Fruit fly (Drosophila melanogaster) whole organism, embryonic: ENCODE data around the gene SLC5A11.
A peak's percentile ranks its signal among the peaks of the same experiment; 100 is the strongest.

Experiments used
- Asciz ChIP-seq: fragments of 200-800 bp; sonication (Bioruptor generic); optimal IDR thresholded peaks from 2 replicates; lab custom pipeline; 2017; ENCODE audit warnings: missing biosample characterization, mild to moderate bottlenecking, missing genetic modification characterization, missing genetic modification reagents
- Atf-2 ChIP-seq: fragments of 200-800 bp; sonication (Bioruptor generic); optimal IDR thresholded peaks from 2 replicates; lab custom pipeline; 2016; ENCODE audit warnings: missing biosample characterization, missing genetic modification characterization
- Atf6 ChIP-seq: fragments of 200-800 bp; sonication (Bioruptor generic); IDR thresholded peaks from 2 replicates; pipeline ENCODE4 v1.3.6; 2022; ENCODE audit warnings: missing biosample characterization, missing genetic modification characterization
- CG1024 ChIP-seq: fragments of 200-800 bp; sonication (Bioruptor generic); IDR thresholded peaks from 2 replicates; pipeline ENCODE4 v1.3.6; 2022; ENCODE audit warnings: missing biosample characterization, missing genetic modification characterization
- CG10543 ChIP-seq: fragments of 200-800 bp; sonication (Bioruptor generic); optimal IDR thresholded peaks from 3 replicates; lab custom pipeline; 2017; ENCODE audit warnings: missing biosample characterization, mild to moderate bottlenecking, missing genetic modification characterization, moderate library complexity
- CG11085 ChIP-seq: fragments of 200-800 bp; sonication (Bioruptor generic); IDR thresholded peaks from 2 replicates; pipeline ENCODE4 v1.3.6; 2022; ENCODE audit warnings: missing biosample characterization, missing genetic modification characterization
- CG11696 ChIP-seq: fragments of 200-800 bp; sonication (Bioruptor generic); IDR thresholded peaks from 2 replicates; pipeline ENCODE4 v1.3.6; 2022; ENCODE audit warnings: missing biosample characterization, missing genetic modification characterization
- CG12104 ChIP-seq: fragments of 200-800 bp; sonication (Bioruptor generic); optimal IDR thresholded peaks from 3 replicates; lab custom pipeline; 2016; ENCODE audit warnings: missing biosample characterization, missing genetic modification characterization
- CG1529 ChIP-seq: fragments of 200-800 bp; sonication (Bioruptor generic); optimal IDR thresholded peaks from 3 replicates; lab custom pipeline; 2018; ENCODE audit warnings: missing biosample characterization, missing genetic modification characterization
- CG15479 ChIP-seq: fragments of 200-800 bp; sonication (Bioruptor generic); optimal IDR thresholded peaks from 3 replicates; lab custom pipeline; 2019; ENCODE audit warnings: missing biosample characterization, mild to moderate bottlenecking, missing genetic modification characterization, moderate library complexity
- CG17361 ChIP-seq: fragments of 200-800 bp; sonication (Bioruptor generic); IDR thresholded peaks from 3 replicates; pipeline ENCODE4 v1.3.6; 2022; ENCODE audit warnings: missing biosample characterization, missing genetic modification characterization
- CG17802 ChIP-seq: fragments of 200-800 bp; sonication (Bioruptor generic); optimal IDR thresholded peaks from 2 replicates; lab custom pipeline; 2018; ENCODE audit warnings: missing biosample characterization, mild to moderate bottlenecking, missing genetic modification characterization, moderate library complexity
- CG3065 ChIP-seq: fragments of 200-800 bp; sonication (Bioruptor generic); optimal IDR thresholded peaks from 2 replicates; lab custom pipeline; 2016; ENCODE audit warnings: missing biosample characterization, missing genetic modification characterization
- CG31388 ChIP-seq: fragments of 200-800 bp; sonication (Bioruptor generic); optimal IDR thresholded peaks from 2 replicates; lab custom pipeline; 2016; ENCODE audit warnings: missing biosample characterization, missing genetic modification characterization
- CG3995 ChIP-seq: fragments of 200-800 bp; sonication (Bioruptor generic); optimal IDR thresholded peaks from 3 replicates; lab custom pipeline; 2016; ENCODE audit warnings: missing biosample characterization, missing genetic modification characterization
- CG4404 ChIP-seq: fragments of 200-800 bp; sonication (Bioruptor generic); IDR thresholded peaks from 2 replicates; pipeline ENCODE4 v1.3.6; 2022; ENCODE audit warnings: missing biosample characterization, missing genetic modification characterization
- CG5180 ChIP-seq: fragments of 200-800 bp; sonication (Bioruptor generic); optimal IDR thresholded peaks from 3 replicates; lab custom pipeline; 2017; ENCODE audit warnings: missing biosample characterization, missing genetic modification characterization, mild to moderate bottlenecking, moderate library complexity, missing genetic modification reagents
- CG7745 ChIP-seq: fragments of 200-800 bp; sonication (Bioruptor generic); optimal IDR thresholded peaks from 2 replicates; lab custom pipeline; 2018; ENCODE audit warnings: missing biosample characterization, mild to moderate bottlenecking, missing genetic modification characterization, moderate library complexity
- CTCF ChIP-seq: fragments of 200-800 bp; sonication (Bioruptor generic); optimal IDR thresholded peaks from 2 replicates; lab custom pipeline; 2017; ENCODE audit warnings: missing biosample characterization, mild to moderate bottlenecking, missing genetic modification characterization, moderate library complexity
- Deaf1 ChIP-seq: fragments of 200-800 bp; optimal IDR thresholded peaks from 3 replicates; lab custom pipeline; 2019; ENCODE audit warnings: missing biosample characterization, mild to moderate bottlenecking, missing genetic modification characterization, moderate library complexity
- Drgx ChIP-seq: fragments of 200-800 bp; sonication (Bioruptor generic); IDR thresholded peaks from 2 replicates; pipeline ENCODE4 v1.3.6; 2022; ENCODE audit warnings: missing biosample characterization, missing genetic modification characterization
- Eip74EF ChIP-seq, 2 experiments: fragments of 200-800 bp in 1 of 2; fragments of >200 bp in 1 of 2; sonication (Bioruptor generic) in 1 of 2; optimal IDR thresholded peaks; 2 replicates each; lab custom pipeline; 2017 to 2019; ENCODE audit warnings: missing biosample characterization in 2 of 2, missing genetic modification characterization in 2 of 2, mild to moderate bottlenecking in 1 of 2, moderate library complexity in 1 of 2
- Fer2 ChIP-seq: fragments of 200-800 bp; sonication (Bioruptor generic); optimal IDR thresholded peaks from 2 replicates; lab custom pipeline; 2018; ENCODE audit warnings: missing biosample characterization, mild to moderate bottlenecking, missing genetic modification characterization, moderate library complexity
- HHEX ChIP-seq: fragments of 200-800 bp; sonication (Bioruptor generic); optimal IDR thresholded peaks from 3 replicates; lab custom pipeline; 2017; ENCODE audit warnings: missing biosample characterization, mild to moderate bottlenecking, missing genetic modification characterization, missing genetic modification reagents
- HLH4C ChIP-seq: fragments of 200-800 bp; sonication (Bioruptor generic); IDR thresholded peaks from 3 replicates; pipeline ENCODE4 v1.3.6; 2022; ENCODE audit warnings: missing biosample characterization, missing genetic modification characterization; ENCODE audit not compliant: partially characterized antibody
- MBD-R2 ChIP-seq: fragments of 200-800 bp; sonication (Bioruptor generic); IDR thresholded peaks from 2 replicates; pipeline ENCODE4 v1.3.6; 2022; ENCODE audit warnings: missing biosample characterization, missing genetic modification characterization
- Mad ChIP-seq: fragments of 200-800 bp; sonication (Bioruptor generic); optimal IDR thresholded peaks from 2 replicates; lab custom pipeline; 2016; ENCODE audit warnings: missing biosample characterization, missing genetic modification characterization
- Oli ChIP-seq: fragments of 200-800 bp; sonication (Bioruptor generic); optimal IDR thresholded peaks from 2 replicates; lab custom pipeline; 2018; ENCODE audit warnings: missing biosample characterization, mild to moderate bottlenecking, missing genetic modification characterization, moderate library complexity
- Opbp ChIP-seq: fragments of 200-800 bp; sonication (Bioruptor generic); IDR thresholded peaks from 3 replicates; pipeline ENCODE4 v1.3.6; 2022; ENCODE audit warnings: missing biosample characterization, missing genetic modification characterization; ENCODE audit not compliant: partially characterized antibody
- Rfx ChIP-seq: fragments of 200-800 bp; sonication (Bioruptor generic); IDR thresholded peaks from 2 replicates; pipeline ENCODE4 v1.3.6; 2022; ENCODE audit warnings: missing biosample characterization, missing genetic modification characterization
- Six4 ChIP-seq: fragments of 200-800 bp; sonication (Bioruptor generic); optimal IDR thresholded peaks from 2 replicates; lab custom pipeline; 2016; ENCODE audit warnings: missing biosample characterization, missing genetic modification characterization
- Sry-β ChIP-seq: fragments of 200-800 bp; sonication (Bioruptor generic); optimal IDR thresholded peaks from 2 replicates; lab custom pipeline; 2018; ENCODE audit warnings: missing biosample characterization, mild to moderate bottlenecking, missing genetic modification characterization, moderate library complexity
- Tbp ChIP-seq: fragments of >200 bp; optimal IDR thresholded peaks from 2 replicates; lab custom pipeline; 2018; ENCODE audit warnings: missing biosample characterization, missing genetic modification characterization
- Vsx1 ChIP-seq: fragments of 200-800 bp; sonication (Bioruptor generic); optimal IDR thresholded peaks from 2 replicates; lab custom pipeline; 2017; ENCODE audit warnings: missing biosample characterization, mild to moderate bottlenecking, missing genetic modification characterization, missing genetic modification reagents
- abd-A ChIP-seq: fragments of 200-800 bp; sonication (Bioruptor generic); optimal IDR thresholded peaks from 3 replicates; lab custom pipeline; 2019; ENCODE audit warnings: missing biosample characterization, mild to moderate bottlenecking, missing genetic modification characterization, moderate library complexity
- btn ChIP-seq: fragments of 200-800 bp; sonication (Bioruptor generic); optimal IDR thresholded peaks from 2 replicates; lab custom pipeline; 2016; ENCODE audit warnings: missing biosample characterization, missing genetic modification characterization
- cad ChIP-seq: fragments of >200 bp; optimal IDR thresholded peaks from 2 replicates; lab custom pipeline; 2017; ENCODE audit warnings: missing biosample characterization, missing genetic modification characterization
- crol ChIP-seq: fragments of 200-800 bp; sonication (Bioruptor generic); IDR thresholded peaks from 2 replicates; pipeline ENCODE4 v1.3.6; 2022; ENCODE audit warnings: missing biosample characterization, missing genetic modification characterization
- da ChIP-seq: fragments of 200-800 bp; sonication (Bioruptor generic); optimal IDR thresholded peaks from 2 replicates; lab custom pipeline; 2016; ENCODE audit warnings: missing biosample characterization, missing genetic modification characterization
- dpn ChIP-seq, 2 experiments: fragments of 200-800 bp; sonication (Bioruptor generic); optimal IDR thresholded peaks; 3 replicates each; lab custom pipeline; 2016; ENCODE audit warnings: missing biosample characterization in 2 of 2, missing genetic modification characterization in 2 of 2
- exex ChIP-seq: fragments of 200-800 bp; sonication (Bioruptor generic); optimal IDR thresholded peaks from 4 replicates; lab custom pipeline; 2018; ENCODE audit warnings: missing biosample characterization, mild to moderate bottlenecking, missing genetic modification characterization, moderate library complexity
- eyg ChIP-seq: fragments of 200-800 bp; sonication (Bioruptor generic); optimal IDR thresholded peaks from 3 replicates; lab custom pipeline; 2016; ENCODE audit warnings: missing biosample characterization, missing genetic modification characterization
- gcm2 ChIP-seq: fragments of 200-800 bp; sonication (Bioruptor generic); optimal IDR thresholded peaks from 2 replicates; lab custom pipeline; 2016; ENCODE audit warnings: missing biosample characterization, missing genetic modification characterization
- nau ChIP-seq: fragments of 200-800 bp; sonication (Bioruptor generic); optimal IDR thresholded peaks from 3 replicates; lab custom pipeline; 2017; ENCODE audit warnings: missing biosample characterization, mild to moderate bottlenecking, missing genetic modification characterization, missing genetic modification reagents
- nerfin-1 ChIP-seq: fragments of 200-800 bp; sonication (Bioruptor generic); optimal IDR thresholded peaks from 3 replicates; lab custom pipeline; 2019; ENCODE audit warnings: missing biosample characterization, mild to moderate bottlenecking, missing genetic modification characterization, moderate library complexity
- nerfin-2 ChIP-seq: fragments of 200-800 bp; sonication (Bioruptor generic); IDR thresholded peaks from 2 replicates; pipeline ENCODE4 v1.3.6; 2022; ENCODE audit warnings: missing biosample characterization, missing genetic modification characterization; ENCODE audit not compliant: partially characterized antibody
- pb ChIP-seq: fragments of 200-800 bp; sonication (Bioruptor generic); optimal IDR thresholded peaks from 3 replicates; lab custom pipeline; 2016; ENCODE audit warnings: missing biosample characterization, missing genetic modification characterization
- psq ChIP-seq: fragments of 200-800 bp; sonication (Bioruptor generic); optimal IDR thresholded peaks from 2 replicates; lab custom pipeline; 2017; ENCODE audit warnings: missing biosample characterization, missing genetic modification characterization
- sr ChIP-seq: fragments of 200-800 bp; sonication (Bioruptor generic); IDR thresholded peaks from 3 replicates; pipeline ENCODE4 v1.3.6; 2022; ENCODE audit warnings: missing biosample characterization, missing genetic modification characterization
- vvl ChIP-seq: fragments of 200-800 bp; sonication (Bioruptor generic); IDR thresholded peaks from 2 replicates; pipeline ENCODE4 v1.3.6; 2022; ENCODE audit warnings: missing biosample characterization, missing genetic modification characterization
- zfh1 ChIP-seq: fragments of 200-800 bp; sonication (Bioruptor generic); IDR thresholded peaks from 3 replicates; pipeline ENCODE4 v1.3.6; 2022; ENCODE audit warnings: missing biosample characterization, missing genetic modification characterization

The SLC5A11 gene

DNA sequence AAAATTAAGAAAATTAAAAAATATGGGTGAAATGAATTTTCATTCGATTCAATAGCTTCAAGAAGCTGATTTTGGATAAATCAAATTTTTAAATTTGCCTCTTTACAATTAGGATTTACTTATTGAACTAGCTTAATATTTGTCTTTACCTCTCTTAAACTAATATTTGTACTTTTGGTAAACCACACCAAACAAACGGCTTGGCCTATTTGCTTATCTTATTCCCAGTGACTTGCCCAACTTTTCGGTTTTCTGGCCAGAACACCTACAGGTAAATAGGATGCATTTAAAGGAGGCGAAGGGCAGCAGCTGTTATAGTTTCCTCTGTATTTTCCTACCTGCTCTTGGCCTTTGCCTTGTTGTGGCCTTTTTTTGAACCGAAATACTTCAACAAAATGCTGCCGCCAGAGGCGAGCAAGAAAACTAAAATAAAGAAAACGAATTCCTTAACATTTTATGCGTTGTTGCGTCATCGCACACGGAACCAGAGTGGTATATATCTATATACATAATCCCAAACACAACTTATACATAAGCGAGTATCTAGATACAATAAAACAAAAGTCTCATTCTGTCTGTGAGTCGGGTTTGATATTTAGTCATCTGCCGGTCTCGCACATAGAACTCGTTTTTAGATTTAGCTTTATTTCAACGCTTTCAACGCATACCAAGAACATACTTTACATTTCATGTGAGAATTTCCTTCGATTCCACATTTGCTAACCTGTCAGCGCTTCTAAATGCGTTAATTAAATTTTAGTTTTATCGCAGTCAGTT is 38.9 kb downstream of the SLC5A11 start (continued):
- TF ChIP-seq CG3065 (GFP tag; lab: Kevin White, UChicago) = no peak
- TF ChIP-seq vvl (GFP tag; lab: Robert Waterston, UW) = no peak
- no peak for TF ChIP-seq CG12104 (GFP tag; lab: Kevin White, UChicago)
- no peak for TF ChIP-seq Asciz (GFP tag; lab: Kevin White, UChicago)
- TF ChIP-seq exex = peak; percentile 32
- no peak for TF ChIP-seq Six4 (GFP tag; lab: Kevin White, UChicago)
- no peak for TF ChIP-seq CG5180 (GFP tag; lab: Kevin White, UChicago)
- no peak for TF ChIP-seq CG17802
- TF ChIP-seq abd-A (tag; lab: Kevin White, UChicago) = no peak
- TF ChIP-seq sr (GFP tag; lab: Robert Waterston, UW) = no peak
- TF ChIP-seq CG1529 (GFP tag; lab: Kevin White, UChicago) = no peak
- TF ChIP-seq crol (GFP tag; lab: Robert Waterston, UW) = no peak
- TF ChIP-seq pb = no peak
- TF ChIP-seq Fer2 (tag; lab: Kevin White, UChicago) = no peak
- no peak for TF ChIP-seq nerfin-2 (GFP tag; lab: Robert Waterston, UW)
- TF ChIP-seq Sry-β = no peak
- TF ChIP-seq HLH4C (GFP tag; lab: Robert Waterston, UW) = no peak
- no peak for TF ChIP-seq Tbp (GFP tag; lab: Kevin White, UChicago)
- TF ChIP-seq dpn (GFP tag; optimal IDR thresholded peaks at IDR 0.05; lab: Kevin White, UChicago) = no peak
- TF ChIP-seq CG17361 (GFP tag; lab: Robert Waterston, UW) = no peak
- no peak for TF ChIP-seq CG31388 (GFP tag; lab: Kevin White, UChicago)
- TF ChIP-seq Opbp (GFP tag; lab: Robert Waterston, UW) = no peak
- TF ChIP-seq Eip74EF (GFP tag; optimal IDR thresholded peaks at IDR 0.05; lab: Kevin White, UChicago) = no peak
- TF ChIP-seq CG7745 = peak; percentile 68
- no peak for TF ChIP-seq Drgx (GFP tag; lab: Robert Waterston, UW)
- no peak for TF ChIP-seq CTCF (GFP tag; lab: Kevin White, UChicago)
- no peak for TF ChIP-seq CG11696 (GFP tag; lab: Robert Waterston, UW)
- peak; percentile 10 for TF ChIP-seq nau
- no peak for TF ChIP-seq CG3995 (GFP tag; lab: Kevin White, UChicago)
- TF ChIP-seq Atf6 (GFP tag; lab: Robert Waterston, UW) = no peak
- no peak for TF ChIP-seq CG11085 (GFP tag; lab: Robert Waterston, UW)
- no peak for TF ChIP-seq CG1024 (GFP tag; lab: Robert Waterston, UW)
- no peak for TF ChIP-seq btn (GFP tag; lab: Kevin White, UChicago)
- TF ChIP-seq Oli = no peak
- no peak for TF ChIP-seq da (GFP tag; lab: Kevin White, UChicago)
- no peak for TF ChIP-seq Deaf1 (tag; lab: Kevin White, UChicago)
- no peak for TF ChIP-seq psq (GFP tag; lab: Kevin White, UChicago)
- no peak for TF ChIP-seq gcm2
- no peak for TF ChIP-seq nerfin-1 (tag; lab: Kevin White, UChicago)
- TF ChIP-seq MBD-R2 (GFP tag; lab: Robert Waterston, UW) = no peak
- TF ChIP-seq zfh1 (GFP tag; lab: Robert Waterston, UW) = no peak
- TF ChIP-seq CG15479 (GFP tag; lab: Kevin White, UChicago) = peak; percentile 71
- no peak for TF ChIP-seq CG4404 (GFP tag; lab: Robert Waterston, UW)
- no peak for TF ChIP-seq eyg (GFP tag; lab: Kevin White, UChicago)
- peak; percentile 1 for TF ChIP-seq HHEX (GFP tag; lab: Kevin White, UChicago)
- no peak for TF ChIP-seq Atf-2
- TF ChIP-seq CG10543 (GFP tag; lab: Kevin White, UChicago) = no peak
- TF ChIP-seq Vsx1 (GFP tag; lab: Kevin White, UChicago) = no peak
- no peak for TF ChIP-seq Mad (GFP tag; lab: Kevin White, UChicago)
- TF ChIP-seq Rfx (GFP tag; lab: Robert Waterston, UW) = no peak
- no peak for TF ChIP-seq cad
